Worm (Caenorhabditis elegans) whole organism, young adult: ENCODE data around the gene twk-16.

Source experiments
- K11D2.4 ChIP-seq: fragments of 200-800 bp; sonication (Bioruptor generic); IDR thresholded peaks from 2 replicates; pipeline ENCODE4 v1.3.6; 2022; ENCODE audit warnings: missing genetic modification reagents, missing genetic modification characterization, missing compliant biosample characterization
- ZK185.1 ChIP-seq: sonication (generic microtip); optimal IDR thresholded peaks from 2 replicates; lab custom pipeline; 2016; ENCODE audit warnings: mild to moderate bottlenecking, missing genetic modification characterization, missing compliant biosample characterization; ENCODE audit not compliant: poor library complexity, severe bottlenecking
- ama-1 ChIP-seq, 3 experiments: fragments of 150-350 bp in 1 of 3; sonication (generic microtip) in 2 of 3; optimal IDR thresholded peaks; 2 replicates each; lab custom pipeline; 2014 to 2018; ENCODE audit warnings: missing biosample characterization in 2 of 3, missing genetic modification characterization in 2 of 3, missing genetic modification reagents in 2 of 3
- dpff-1 ChIP-seq: sonication (generic microtip); optimal IDR thresholded peaks from 2 replicates; lab custom pipeline; 2017; ENCODE audit warnings: mild to moderate bottlenecking, missing genetic modification characterization, missing compliant biosample characterization
- egrh-3 ChIP-seq: fragments of 200-800 bp; sonication (Bioruptor generic); IDR thresholded peaks from 2 replicates; pipeline ENCODE4 v1.3.6; 2022; ENCODE audit warnings: missing genetic modification reagents, missing genetic modification characterization, missing compliant biosample characterization
- let-526 ChIP-seq: fragments of 200-800 bp; sonication (Bioruptor generic); IDR thresholded peaks from 2 replicates; pipeline ENCODE4 v1.3.6; 2022; ENCODE audit warnings: missing genetic modification reagents, missing genetic modification characterization, missing compliant biosample characterization
- nhr-90 ChIP-seq: sonication (generic microtip); optimal IDR thresholded peaks from 2 replicates; lab custom pipeline; 2016; ENCODE audit warnings: missing genotype, mild to moderate bottlenecking, missing genetic modification characterization, missing compliant biosample characterization
- pha-4 ChIP-seq: fragments of 150-350 bp; sonication (generic microtip); optimal IDR thresholded peaks from 2 replicates; lab custom pipeline; 2014; ENCODE audit warnings: missing biosample characterization, missing genetic modification reagents, missing genetic modification characterization
- zfh-2 ChIP-seq: fragments of 200-800 bp; sonication (Bioruptor generic); conservative IDR thresholded peaks from 2 replicates; pipeline ENCODE4 v1.3.6; 2022; ENCODE audit warnings: missing genetic modification reagents, missing genetic modification characterization, missing compliant biosample characterization
- ztf-26 ChIP-seq: sonication (generic microtip); optimal IDR thresholded peaks from 2 replicates; lab custom pipeline; 2017; ENCODE audit warnings: missing genetic modification characterization, missing compliant biosample characterization

DNA sequence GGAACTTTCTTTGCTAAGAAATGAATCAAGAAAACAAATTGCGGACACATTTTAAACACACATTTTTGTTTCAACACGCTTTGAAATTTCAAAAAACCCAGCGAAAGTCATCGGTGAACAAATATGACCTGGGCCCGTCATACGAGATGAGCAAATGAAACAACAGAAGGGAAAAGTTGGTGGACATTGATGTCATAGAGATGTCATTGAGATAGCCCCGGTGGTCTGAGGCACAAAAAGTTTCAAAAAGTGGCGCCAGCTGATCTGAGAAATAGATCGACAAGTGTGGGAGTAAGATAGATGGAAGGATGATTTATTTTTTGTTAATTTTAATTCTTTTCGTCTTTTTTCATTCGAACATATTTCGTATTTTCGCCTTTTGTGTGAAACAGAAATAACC is 32.2 kb upstream of the twk-16 start:
- no peak for TF ChIP-seq pha-4 (tag; lab: Kevin White, UChicago)
- no peak for TF ChIP-seq K11D2.4 (GFP tag; lab: Robert Waterston, UW)
- no peak for TF ChIP-seq ama-1 (optimal IDR thresholded peaks at IDR 0.05; lab: Kevin White, UChicago)
- TF ChIP-seq ama-1 (GFP tag; optimal IDR thresholded peaks at IDR 0.05; lab: Kevin White, UChicago): no peak
- no peak for TF ChIP-seq ztf-26 (tag; lab: Kevin White, UChicago)
- TF ChIP-seq egrh-3 (GFP tag; lab: Robert Waterston, UW): no peak
- TF ChIP-seq nhr-90 (tag; lab: Kevin White, UChicago): no peak
- no peak for TF ChIP-seq dpff-1 (tag; lab: Kevin White, UChicago)
- TF ChIP-seq let-526 (GFP tag; lab: Robert Waterston, UW): no peak
- no peak for TF ChIP-seq ZK185.1 (tag; lab: Kevin White, UChicago)
- TF ChIP-seq zfh-2 (GFP tag; lab: Robert Waterston, UW): no peak
